Fruit fly (Drosophila melanogaster) whole organism, prepupa: ENCODE data around the gene CG6678.

Experiments
- CG3032 ChIP-seq: fragments of 200-800 bp; optimal IDR thresholded peaks from 2 replicates; lab custom pipeline; 2019; ENCODE audit warnings: missing biosample characterization, mild to moderate bottlenecking, missing genetic modification characterization, moderate library complexity
- CG31627 ChIP-seq: fragments of 200-800 bp; sonication (Bioruptor generic); optimal IDR thresholded peaks from 3 replicates; lab custom pipeline; 2016; ENCODE audit warnings: missing biosample characterization, missing genetic modification characterization
- CG6854 ChIP-seq: fragments of 200-800 bp; sonication (Bioruptor generic); optimal IDR thresholded peaks from 2 replicates; lab custom pipeline; 2017; ENCODE audit warnings: missing biosample characterization, mild to moderate bottlenecking, missing genetic modification characterization

DNA sequence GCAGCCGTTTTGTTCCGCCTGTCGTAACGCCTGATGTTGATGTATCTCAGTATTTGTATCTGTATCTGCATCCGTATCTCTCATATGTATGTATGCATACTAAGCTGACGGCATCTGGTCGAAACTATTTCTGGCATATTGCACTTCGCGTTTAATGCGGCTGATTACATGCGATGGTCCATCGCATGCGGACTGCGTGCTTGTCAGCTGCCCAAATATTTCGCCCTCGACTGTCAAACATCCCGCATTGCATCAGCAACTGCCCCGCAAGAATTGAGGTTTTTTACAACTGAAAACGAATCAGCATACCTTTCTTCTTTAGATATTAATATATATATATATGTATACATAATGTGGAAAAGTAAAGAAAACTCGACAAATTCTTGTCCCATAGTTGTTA, 24.0 kb upstream of the CG6678 start:
- TF ChIP-seq CG6854 (GFP tag; lab: Kevin White, UChicago) (no peak), CG31627 (GFP tag; lab: Kevin White, UChicago) (no peak), CG3032 (tag; lab: Kevin White, UChicago) (no peak)
